Worm (Caenorhabditis elegans) whole organism, late embryonic: ENCODE data around the gene pes-9.

Experiments used
- ceh-48 ChIP-seq: sonication (generic microtip); optimal IDR thresholded peaks from 2 replicates; lab custom pipeline; 2016; ENCODE audit warnings: missing genetic modification characterization, inconsistent platforms, missing compliant biosample characterization
- hlh-30 ChIP-seq: sonication (generic microtip); optimal IDR thresholded peaks from 2 replicates; lab custom pipeline; 2017; ENCODE audit warnings: antibody characterized with exemption, missing genetic modification characterization, missing compliant biosample characterization; ENCODE audit not compliant: insufficient read depth
- mec-3 ChIP-seq: sonication (generic microtip); optimal IDR thresholded peaks from 2 replicates; lab custom pipeline; 2016; ENCODE audit warnings: borderline replicate concordance, missing genetic modification characterization, missing compliant biosample characterization
- nhr-11 ChIP-seq: fragments of 150-350 bp; optimal IDR thresholded peaks from 2 replicates; lab custom pipeline; 2014; ENCODE audit warnings: missing biosample characterization, missing genetic modification characterization
- pag-3 ChIP-seq: sonication (generic microtip); optimal IDR thresholded peaks from 2 replicates; lab custom pipeline; 2016; ENCODE audit warnings: missing compliant biosample characterization, missing genetic modification characterization, borderline replicate concordance
- unc-42 ChIP-seq: sonication (generic microtip); optimal IDR thresholded peaks from 2 replicates; lab custom pipeline; 2016; ENCODE audit warnings: missing genotype, missing genetic modification characterization, missing compliant biosample characterization

- no peak for TF ChIP-seq ceh-48 (tag; lab: Kevin White, UChicago)
- TF ChIP-seq hlh-30: no peak
- TF ChIP-seq pag-3 (tag; lab: Kevin White, UChicago): no peak
- TF ChIP-seq mec-3 (tag; lab: Kevin White, UChicago): no peak
- TF ChIP-seq unc-42 (tag; lab: Kevin White, UChicago): no peak
- no peak for TF ChIP-seq nhr-11 (tag; lab: Kevin White, UChicago)
Observed at ce11 chrV:14558757-14559156, 38.1 kb downstream of the pes-9 start, which contains the start of gene C53A5.9.
